Worm (Caenorhabditis elegans) whole organism, young adult: ENCODE data around the gene nhr-270.
"Not testable (repeated sequence)": the region's sequence is repeated elsewhere in the genome, so short reads cannot be mapped to it uniquely, and the experiment has no call there.

Source experiments
- B0019.2 ChIP-seq: fragments of 200-800 bp; sonication (Bioruptor generic); conservative IDR thresholded peaks from 2 replicates; pipeline ENCODE4 v1.3.6; 2022; ENCODE audit warnings: missing genetic modification reagents, missing genetic modification characterization, missing compliant biosample characterization
- B0261.1 ChIP-seq: sonication (generic microtip); optimal IDR thresholded peaks from 2 replicates; lab custom pipeline; 2016; ENCODE audit warnings: mild to moderate bottlenecking, missing genetic modification characterization, moderate library complexity, missing compliant biosample characterization
- B0336.3 ChIP-seq: fragments of 200-800 bp; sonication (Bioruptor generic); IDR thresholded peaks from 2 replicates; pipeline ENCODE4 v1.3.6; 2022; ENCODE audit warnings: missing genetic modification characterization, missing compliant biosample characterization
- C06A6.2 ChIP-seq: fragments of 200-800 bp; sonication (Bioruptor generic); conservative IDR thresholded peaks from 2 replicates; pipeline ENCODE4 v1.3.6; 2022; ENCODE audit warnings: missing genetic modification characterization, missing compliant biosample characterization
- F10E7.11 ChIP-seq: sonication (generic microtip); optimal IDR thresholded peaks from 2 replicates; lab custom pipeline; 2017; ENCODE audit warnings: mild to moderate bottlenecking, missing genetic modification characterization, moderate library complexity, missing compliant biosample characterization
- F52B5.7 ChIP-seq: sonication (generic microtip); optimal IDR thresholded peaks from 2 replicates; lab custom pipeline; 2016; ENCODE audit warnings: mild to moderate bottlenecking, missing genetic modification characterization, missing compliant biosample characterization
- F57A8.1 ChIP-seq: fragments of 200-800 bp; sonication (Bioruptor generic); optimal IDR thresholded peaks from 2 replicates; lab custom pipeline; 2018; ENCODE audit warnings: mild to moderate bottlenecking, missing genetic modification characterization, moderate library complexity, missing compliant biosample characterization
- K11D2.4 ChIP-seq: fragments of 200-800 bp; sonication (Bioruptor generic); IDR thresholded peaks from 2 replicates; pipeline ENCODE4 v1.3.6; 2022; ENCODE audit warnings: missing genetic modification reagents, missing genetic modification characterization, missing compliant biosample characterization
- T26A5.8 ChIP-seq: sonication (generic microtip); optimal IDR thresholded peaks from 2 replicates; lab custom pipeline; 2016; ENCODE audit warnings: missing genetic modification characterization, missing compliant biosample characterization
- Y67H2A.10 ChIP-seq: fragments of 200-800 bp; sonication (Bioruptor generic); conservative IDR thresholded peaks from 2 replicates; pipeline ENCODE4 v1.3.6; 2022; ENCODE audit warnings: missing genetic modification reagents, missing genetic modification characterization, missing compliant biosample characterization
- Y95B8A.8 ChIP-seq: fragments of 200-800 bp; sonication (Bioruptor generic); IDR thresholded peaks from 2 replicates; pipeline ENCODE4 v1.3.6; 2022; ENCODE audit warnings: missing genetic modification reagents, missing genetic modification characterization, missing compliant biosample characterization
- akir-1 ChIP-seq: fragments of 200-800 bp; sonication (Bioruptor generic); optimal IDR thresholded peaks from 2 replicates; lab custom pipeline; 2018; ENCODE audit warnings: mild to moderate bottlenecking, missing genetic modification characterization, moderate library complexity, missing compliant biosample characterization
- attf-3 ChIP-seq: fragments of 200-800 bp; sonication (Bioruptor generic); conservative IDR thresholded peaks from 2 replicates; pipeline ENCODE4 v1.3.6; 2022; ENCODE audit warnings: missing genetic modification reagents, missing genetic modification characterization, missing compliant biosample characterization
- attf-5 ChIP-seq: fragments of 200-800 bp; sonication (Bioruptor generic); optimal IDR thresholded peaks from 2 replicates; lab custom pipeline; 2018; ENCODE audit warnings: mild to moderate bottlenecking, missing genetic modification characterization, missing compliant biosample characterization
- bed-1 ChIP-seq: fragments of 200-800 bp; sonication (Bioruptor generic); IDR thresholded peaks from 2 replicates; pipeline ENCODE4 v1.3.6; 2022; ENCODE audit warnings: missing genetic modification reagents, missing genetic modification characterization, missing compliant biosample characterization
- bed-2 ChIP-seq: fragments of 200-800 bp; sonication (Bioruptor generic); IDR thresholded peaks from 2 replicates; pipeline ENCODE4 v1.3.6; 2022; ENCODE audit warnings: missing genetic modification reagents, missing genetic modification characterization, missing compliant biosample characterization
- die-1 ChIP-seq: sonication (generic microtip); optimal IDR thresholded peaks from 2 replicates; lab custom pipeline; 2016; ENCODE audit warnings: missing genotype, mild to moderate bottlenecking, missing genetic modification characterization, missing compliant biosample characterization
- dpl-1 ChIP-seq: fragments of 150-350 bp; optimal IDR thresholded peaks from 2 replicates; lab custom pipeline; 2014; ENCODE audit warnings: missing biosample characterization, missing genetic modification reagents, missing genetic modification characterization
- efl-1 ChIP-seq: fragments of 150-350 bp; optimal IDR thresholded peaks from 2 replicates; lab custom pipeline; 2014; ENCODE audit warnings: missing biosample characterization, missing genetic modification reagents, missing genetic modification characterization
- egl-18 ChIP-seq: fragments of 200-800 bp; sonication (Bioruptor generic); IDR thresholded peaks from 2 replicates; pipeline ENCODE4 v1.3.6; 2022; ENCODE audit warnings: missing genetic modification reagents, missing genetic modification characterization, missing compliant biosample characterization
- ekl-4 ChIP-seq: fragments of 200-800 bp; sonication (Bioruptor generic); IDR thresholded peaks from 2 replicates; pipeline ENCODE4 v1.3.6; 2022; ENCODE audit warnings: missing genetic modification reagents, missing genetic modification characterization, missing compliant biosample characterization
- him-1 ChIP-seq: sonication (generic microtip); optimal IDR thresholded peaks from 2 replicates; lab custom pipeline; 2016; ENCODE audit warnings: missing genotype, missing genetic modification reagents, missing genetic modification characterization, missing compliant biosample characterization
- hlh-12 ChIP-seq: sonication (generic microtip); optimal IDR thresholded peaks from 2 replicates; lab custom pipeline; 2016; ENCODE audit warnings: missing genetic modification characterization, missing compliant biosample characterization
- hmg-1.2 ChIP-seq: fragments of 200-800 bp; sonication (Bioruptor generic); IDR thresholded peaks from 2 replicates; pipeline ENCODE4 v1.3.6; 2022; ENCODE audit warnings: missing genetic modification reagents, missing genetic modification characterization, missing compliant biosample characterization
- lag-1 ChIP-seq: fragments of 200-800 bp; sonication (Bioruptor generic); IDR thresholded peaks from 2 replicates; pipeline ENCODE4 v1.3.6; 2022; ENCODE audit warnings: missing genetic modification reagents, missing genetic modification characterization, missing compliant biosample characterization
- lin-35 ChIP-seq, 3 experiments: fragments of 150-350 bp in 2 of 3; sonication (generic microtip) in 1 of 3; optimal IDR thresholded peaks; 2 replicates each; lab custom pipeline; 2014 to 2018; ENCODE audit warnings: missing biosample characterization in 3 of 3, missing genetic modification characterization in 3 of 3, missing genetic modification reagents in 3 of 3
- lin-40 ChIP-seq: sonication (generic microtip); optimal IDR thresholded peaks from 2 replicates; lab custom pipeline; 2016; ENCODE audit warnings: missing genetic modification characterization, mild to moderate bottlenecking, missing compliant biosample characterization, missing genotype, missing genetic modification reagents
- lir-1 ChIP-seq: fragments of 200-800 bp; sonication (Bioruptor generic); conservative IDR thresholded peaks from 2 replicates; pipeline ENCODE4 v1.3.6; 2022; ENCODE audit warnings: missing genetic modification reagents, missing genetic modification characterization, missing compliant biosample characterization
- lsl-1 ChIP-seq: fragments of 200-800 bp; sonication (Bioruptor generic); optimal IDR thresholded peaks from 2 replicates; lab custom pipeline; 2018; ENCODE audit warnings: mild to moderate bottlenecking, missing genetic modification characterization, moderate library complexity, missing compliant biosample characterization
- lsy-27 ChIP-seq: sonication (generic microtip); optimal IDR thresholded peaks from 2 replicates; lab custom pipeline; 2017; ENCODE audit warnings: missing genetic modification characterization, mild to moderate bottlenecking, missing compliant biosample characterization, antibody characterized with exemption, missing genotype, borderline replicate concordance; ENCODE audit not compliant: insufficient read depth
- mxl-1 ChIP-seq: sonication (generic microtip); optimal IDR thresholded peaks from 2 replicates; lab custom pipeline; 2016; ENCODE audit warnings: missing genetic modification characterization, missing compliant biosample characterization
- pha-4 ChIP-seq: fragments of 150-350 bp; sonication (generic microtip); optimal IDR thresholded peaks from 2 replicates; lab custom pipeline; 2014; ENCODE audit warnings: missing biosample characterization, missing genetic modification reagents, missing genetic modification characterization
- rcor-1 ChIP-seq: fragments of 200-800 bp; sonication (Bioruptor generic); IDR thresholded peaks from 2 replicates; pipeline ENCODE4 v1.3.6; 2022; ENCODE audit warnings: missing genetic modification reagents, missing genetic modification characterization, missing compliant biosample characterization
- snpc-3.4 ChIP-seq: sonication (generic microtip); optimal IDR thresholded peaks from 2 replicates; lab custom pipeline; 2017; ENCODE audit warnings: missing genetic modification characterization, mild to moderate bottlenecking, missing compliant biosample characterization, antibody characterized with exemption, moderate library complexity, missing genotype, missing genetic modification reagents
- tbx-9 ChIP-seq: sonication (generic microtip); optimal IDR thresholded peaks from 2 replicates; lab custom pipeline; 2016; ENCODE audit warnings: borderline replicate concordance, missing genetic modification characterization, inconsistent platforms, missing compliant biosample characterization
- tlf-1 ChIP-seq: fragments of 200-800 bp; sonication (Bioruptor generic); optimal IDR thresholded peaks from 2 replicates; lab custom pipeline; 2018; ENCODE audit warnings: mild to moderate bottlenecking, missing genetic modification characterization, missing compliant biosample characterization
- unc-130 ChIP-seq: sonication (generic microtip); optimal IDR thresholded peaks from 2 replicates; lab custom pipeline; 2016; ENCODE audit warnings: missing genetic modification reagents, missing genetic modification characterization, missing compliant biosample characterization
- xnd-1 ChIP-seq: sonication (generic microtip); optimal IDR thresholded peaks from 2 replicates; lab custom pipeline; 2016; ENCODE audit warnings: missing genotype, missing genetic modification reagents, missing genetic modification characterization, missing compliant biosample characterization
- zfh-2 ChIP-seq: fragments of 200-800 bp; sonication (Bioruptor generic); conservative IDR thresholded peaks from 2 replicates; pipeline ENCODE4 v1.3.6; 2022; ENCODE audit warnings: missing genetic modification reagents, missing genetic modification characterization, missing compliant biosample characterization
- zim-3 ChIP-seq: sonication (generic microtip); optimal IDR thresholded peaks from 2 replicates; lab custom pipeline; 2017; ENCODE audit warnings: mild to moderate bottlenecking, missing genetic modification characterization, moderate library complexity, missing compliant biosample characterization
- ztf-22 ChIP-seq: fragments of 200-800 bp; sonication (Bioruptor generic); optimal IDR thresholded peaks from 2 replicates; lab custom pipeline; 2018; ENCODE audit warnings: mild to moderate bottlenecking, missing genetic modification characterization, moderate library complexity, missing compliant biosample characterization
- ztf-28 ChIP-seq: fragments of 200-800 bp; sonication (Bioruptor generic); IDR thresholded peaks from 2 replicates; pipeline ENCODE4 v1.3.6; 2022; ENCODE audit warnings: missing genetic modification reagents, missing genetic modification characterization, missing compliant biosample characterization

Gene nhr-270

DNA sequence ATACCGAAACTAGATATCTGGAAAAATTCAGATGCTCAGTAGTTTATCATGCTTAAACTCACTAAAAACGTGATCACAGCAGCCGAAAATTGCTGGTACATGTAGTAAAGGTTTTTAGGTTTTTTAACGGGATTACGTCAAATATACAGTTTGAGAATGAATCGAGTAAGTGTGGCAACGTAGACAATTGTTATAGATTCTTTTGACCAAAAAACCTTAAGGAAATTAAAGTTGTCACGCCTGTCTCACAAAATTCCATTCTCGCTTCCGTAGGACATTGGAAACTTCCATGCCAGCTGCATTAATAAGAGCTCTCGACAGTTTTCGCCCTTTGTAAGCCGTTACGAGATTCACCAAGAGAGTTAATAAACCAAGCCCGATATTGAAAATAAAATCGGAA is 18.4 kb upstream of the nhr-270 start, which contains the start of gene srx-31:
Gene srx-31 (minus strand): TSS at position 101 of the 400 bp plus-strand sequence.
- not testable (repeated sequence) for TF ChIP-seq egl-18 (GFP tag; lab: Robert Waterston, UW); dpl-1; hlh-12 (tag; lab: Kevin White, UChicago)

DNA sequence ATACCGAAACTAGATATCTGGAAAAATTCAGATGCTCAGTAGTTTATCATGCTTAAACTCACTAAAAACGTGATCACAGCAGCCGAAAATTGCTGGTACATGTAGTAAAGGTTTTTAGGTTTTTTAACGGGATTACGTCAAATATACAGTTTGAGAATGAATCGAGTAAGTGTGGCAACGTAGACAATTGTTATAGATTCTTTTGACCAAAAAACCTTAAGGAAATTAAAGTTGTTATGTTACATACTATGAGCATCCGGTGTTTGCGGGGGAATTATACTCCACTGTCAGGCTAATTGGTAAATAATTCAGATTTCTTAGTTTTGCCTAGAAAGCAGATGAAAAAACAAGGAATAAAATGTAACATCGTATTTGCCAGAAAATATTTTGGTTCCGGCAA is 16.1 kb upstream of the nhr-270 start, which contains the start of gene srx-32:
Gene srx-32 (minus strand): TSS at position 101 of the 400 bp plus-strand sequence.
- TF ChIP-seq Y67H2A.10; tbx-9 (tag; lab: Kevin White, UChicago); T26A5.8 (tag; lab: Kevin White, UChicago): not testable (repeated sequence)
- TF ChIP-seq, all 124 proteins: peak for 0; not testable (repeated sequence) for 124

DNA sequence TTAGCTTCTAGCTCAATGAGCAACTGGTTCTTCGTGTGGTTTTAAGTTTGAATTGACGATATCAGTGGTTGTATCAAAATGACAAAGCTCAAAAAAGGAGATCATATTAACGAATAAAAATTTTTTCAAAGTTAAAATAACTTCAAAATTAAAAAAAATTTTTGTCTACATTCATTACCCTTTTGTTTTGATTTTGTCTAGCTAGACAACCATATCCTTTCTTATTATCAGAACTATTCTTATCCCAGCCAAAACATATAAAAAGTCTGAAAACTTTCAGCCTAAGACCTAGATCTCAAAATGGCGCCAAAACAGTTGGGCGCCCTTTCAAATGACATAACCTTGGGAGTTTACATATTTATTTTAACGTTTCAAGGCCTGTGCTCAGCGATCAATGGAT is 12.6 kb upstream of the nhr-270 start, which contains the start of gene R13D11.1:
Gene R13D11.1 (plus strand): TSS at position 301 of the 400 bp plus-strand sequence.
- TF ChIP-seq bed-2 (no peak), pha-4 (no peak), him-1 (tag; lab: Kevin White, UChicago) (no peak), lsy-27 (no peak), ztf-22 (no peak)

DNA sequence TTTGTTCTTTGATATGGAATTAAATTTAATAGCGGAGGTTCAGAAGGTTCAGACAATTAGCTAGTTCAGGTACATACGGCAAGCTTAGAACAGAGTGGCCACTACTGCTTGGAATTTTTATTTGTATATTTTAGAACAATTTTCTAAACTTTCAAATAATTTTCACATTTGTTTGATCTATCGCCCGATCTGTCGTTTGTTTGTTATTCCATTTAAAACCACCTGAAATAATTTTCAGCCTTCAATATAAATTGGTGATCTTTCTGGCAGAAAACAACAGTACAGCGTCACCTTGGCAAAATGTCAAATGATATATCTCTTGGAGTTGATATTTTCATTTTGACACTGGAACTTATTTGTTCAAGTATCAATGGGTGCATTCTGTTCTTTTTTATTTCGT is 10.2 kb upstream of the nhr-270 start, which contains the start of gene R13D11.3:
Gene R13D11.3 (plus strand): TSS at position 301 of the 400 bp plus-strand sequence.
- TF ChIP-seq snpc-3.4 (tag; lab: Kevin White, UChicago) (no peak), lag-1 (GFP tag; lab: Robert Waterston, UW) (no peak), lin-40 (tag; lab: Kevin White, UChicago) (no peak), zfh-2 (GFP tag; lab: Robert Waterston, UW) (no peak), B0261.1 (no peak), akir-1 (GFP tag; lab: Kevin White, UChicago) (no peak), F52B5.7 (tag; lab: Kevin White, UChicago) (no peak), attf-3 (GFP tag; lab: Robert Waterston, UW) (no peak), F10E7.11 (tag; lab: Kevin White, UChicago) (no peak), xnd-1 (tag; lab: Kevin White, UChicago) (no peak), ztf-28 (GFP tag; lab: Robert Waterston, UW) (no peak), Y95B8A.8 (GFP tag; lab: Robert Waterston, UW) (no peak), B0336.3 (GFP tag; lab: Robert Waterston, UW) (no peak)

DNA sequence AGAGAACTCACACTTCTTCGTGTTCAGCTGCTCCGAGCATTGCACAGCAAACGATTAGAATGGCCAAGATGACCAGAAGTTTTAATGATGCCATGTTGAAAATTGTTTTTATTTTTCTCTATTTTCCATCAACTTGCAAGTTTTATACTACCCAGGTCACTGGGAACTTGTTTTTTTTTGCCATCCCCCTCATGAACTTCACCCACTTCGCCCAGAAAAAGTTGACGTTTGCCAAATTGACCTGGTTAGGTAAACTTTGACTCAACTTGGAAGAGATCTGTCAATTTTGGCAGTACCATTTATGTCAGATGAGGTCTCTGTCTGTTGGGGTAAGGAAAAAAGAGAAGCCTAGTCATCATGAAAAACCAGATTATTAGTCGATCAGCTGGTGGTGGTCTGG is 8.6 kb upstream of the nhr-270 start, which contains the start of gene R13D11.10:
Gene R13D11.10 (minus strand): TSS at position 101 of the 400 bp plus-strand sequence.
- TF ChIP-seq tlf-1 (GFP tag; lab: Kevin White, UChicago) = no peak
- TF ChIP-seq lin-35 (GFP tag; optimal IDR thresholded peaks at IDR 0.05; lab: Kevin White, UChicago) = no peak
- TF ChIP-seq hmg-1.2 (GFP tag; lab: Robert Waterston, UW) = no peak
- no peak for TF ChIP-seq ekl-4 (GFP tag; lab: Robert Waterston, UW)
- no peak for TF ChIP-seq lsl-1 (GFP tag; lab: Kevin White, UChicago)
- no peak for TF ChIP-seq mxl-1
- no peak for TF ChIP-seq bed-1 (GFP tag; lab: Robert Waterston, UW)
- TF ChIP-seq Y67H2A.10 = no peak
- TF ChIP-seq rcor-1 (GFP tag; lab: Robert Waterston, UW) = no peak
- TF ChIP-seq die-1 (tag; lab: Kevin White, UChicago) = no peak
- TF ChIP-seq K11D2.4 (GFP tag; lab: Robert Waterston, UW) = no peak
- no peak for TF ChIP-seq C06A6.2 (GFP tag; lab: Robert Waterston, UW)
- TF ChIP-seq lir-1 (GFP tag; lab: Robert Waterston, UW) = no peak
- TF ChIP-seq F57A8.1 (GFP tag; lab: Kevin White, UChicago) = no peak
- TF ChIP-seq zim-3 (tag; lab: Kevin White, UChicago) = no peak
- no peak for TF ChIP-seq unc-130
- TF ChIP-seq B0019.2 = no peak
- TF ChIP-seq efl-1 (GFP tag; lab: Kevin White, UChicago) = no peak
- TF ChIP-seq attf-3 (GFP tag; lab: Robert Waterston, UW) = no peak
- no peak for TF ChIP-seq attf-5 (GFP tag; lab: Kevin White, UChicago)
